Worm (Caenorhabditis elegans): ENCODE results near the gene nfi-1.

DNA sequence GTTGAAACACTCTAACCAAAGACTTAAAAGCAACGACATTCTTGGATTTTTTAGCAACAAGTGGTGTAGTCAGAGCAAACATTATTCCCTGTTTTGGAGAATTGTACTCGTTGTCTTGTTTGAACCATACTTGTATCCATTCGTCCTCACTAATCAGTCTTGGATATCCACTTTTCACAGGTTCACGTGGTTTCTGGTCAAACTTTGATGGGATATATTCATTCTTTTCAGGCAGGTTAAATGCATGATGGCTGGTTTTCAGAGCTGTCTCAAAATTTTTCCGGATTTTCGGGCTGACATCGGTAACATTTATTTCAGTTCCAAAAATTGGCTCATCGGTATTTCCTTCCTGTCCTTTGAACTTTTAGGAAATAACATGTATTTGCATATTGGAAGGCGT, 16.6 kb upstream of the nfi-1 start:
- no peak for TF ChIP-seq tbx-37 (GFP tag; conservative IDR thresholded peaks at IDR 0.05)
- no peak for TF ChIP-seq ceh-36 (tag; optimal IDR thresholded peaks at IDR 0.05)
- no peak for TF ChIP-seq ets-7 (tag; optimal IDR thresholded peaks at IDR 0.05)
- no peak for TF ChIP-seq hmbx-1 (tag; optimal IDR thresholded peaks at IDR 0.05)
- TF ChIP-seq hmg-4 (GFP tag; optimal IDR thresholded peaks at IDR 0.05), result no peak
- TF ChIP-seq pes-1 (GFP tag; IDR thresholded peaks at IDR 0.05), result no peak
- TF ChIP-seq ama-1 (optimal IDR thresholded peaks at IDR 0.05), result no peak
- no peak for TF ChIP-seq ceh-13 (GFP tag; optimal IDR thresholded peaks at IDR 0.05)
